Worm (Caenorhabditis elegans): ENCODE results near the gene pqn-31.

pqn-31 gene

DNA sequence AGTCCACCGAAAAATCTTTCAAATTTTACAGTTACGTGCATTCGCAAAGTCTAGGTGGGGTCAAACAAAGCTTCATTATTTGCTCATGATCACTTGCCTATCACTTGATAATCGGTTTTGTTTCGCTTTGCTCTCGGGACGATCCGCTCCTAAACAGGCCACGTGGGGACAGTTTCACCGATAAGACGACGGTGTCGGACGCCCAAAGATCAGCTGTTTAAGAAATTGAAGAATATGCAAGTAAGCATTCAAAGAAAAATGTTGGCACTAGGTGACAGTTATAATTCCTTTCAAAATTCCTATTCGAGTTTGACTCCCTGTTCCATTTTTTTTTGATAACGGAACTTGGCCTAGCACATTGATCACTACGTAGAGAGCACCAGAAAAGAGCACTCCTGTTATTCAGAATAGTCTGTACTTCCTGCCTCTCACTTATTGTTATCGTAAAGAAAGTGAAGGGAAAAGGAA, 29.4 kb upstream of the pqn-31 start (continued):
- TF ChIP-seq hmg-1.2 (GFP tag; IDR thresholded peaks at IDR 0.05): no peak
- no peak for TF ChIP-seq T26A5.8 (tag; optimal IDR thresholded peaks at IDR 0.05)
- TF ChIP-seq T07F8.4 (tag; optimal IDR thresholded peaks at IDR 0.05): no peak
- TF ChIP-seq rpc-1 (optimal IDR thresholded peaks at IDR 0.05): no peak
- no peak for TF ChIP-seq rpc-1 (tag; optimal IDR thresholded peaks at IDR 0.05)
- TF ChIP-seq lin-26 (GFP tag; IDR thresholded peaks at IDR 0.05): no peak
- peak; percentile 19 for TF ChIP-seq ZK185.1 (tag; optimal IDR thresholded peaks at IDR 0.05; ENCODE audit: poor library complexity, severe bottlenecking)
- TF ChIP-seq F10E7.11 (tag; optimal IDR thresholded peaks at IDR 0.05): no peak
- peak; percentile 37; the same call in 1 of the 2 replicates for TF ChIP-seq pbrm-1 (GFP tag; IDR thresholded peaks at IDR 0.05)
- TF ChIP-seq lin-40 (tag; optimal IDR thresholded peaks at IDR 0.05): peak; percentile 21
- no peak for TF ChIP-seq K11D2.4 (GFP tag; IDR thresholded peaks at IDR 0.05)
- no peak for TF ChIP-seq B0261.1 (tag; optimal IDR thresholded peaks at IDR 0.05)
- TF ChIP-seq Y95B8A.8 (GFP tag; IDR thresholded peaks at IDR 0.05): 0 out of 2 replicates have a peak, but pooled peaks have one; percentile 36
- no peak for TF ChIP-seq aptf-3 (GFP tag; IDR thresholded peaks at IDR 0.05)
- TF ChIP-seq Y56A3A.18 (GFP tag; IDR thresholded peaks at IDR 0.05): no peak
- no peak for TF ChIP-seq hlh-26 (GFP tag; conservative IDR thresholded peaks at IDR 0.05)
- no peak for TF ChIP-seq nhr-179 (tag; optimal IDR thresholded peaks at IDR 0.05)
- TF ChIP-seq Y79H2A.3 (GFP tag; conservative IDR thresholded peaks at IDR 0.05): no peak
- no peak for TF ChIP-seq tbx-9 (tag; optimal IDR thresholded peaks at IDR 0.05; ENCODE audit: borderline replicate concordance)
- TF ChIP-seq lag-1 (GFP tag; IDR thresholded peaks at IDR 0.05): no peak
- TF ChIP-seq attf-5 (GFP tag; optimal IDR thresholded peaks at IDR 0.05): peak; percentile 4
- no peak for TF ChIP-seq C06A6.2 (GFP tag; conservative IDR thresholded peaks at IDR 0.05)
- no peak for TF ChIP-seq cebp-2 (GFP tag; IDR thresholded peaks at IDR 0.05)
- no peak for TF ChIP-seq madf-10 (tag; optimal IDR thresholded peaks at IDR 0.05)
- peak; percentile 92 for TF ChIP-seq ets-4 (GFP tag; optimal IDR thresholded peaks at IDR 0.05)
- peak; percentile 22; the same call in 1 of the 2 replicates for TF ChIP-seq cebp-1 (GFP tag; IDR thresholded peaks at IDR 0.05)
- TF ChIP-seq cebp-1 (tag; optimal IDR thresholded peaks at IDR 0.05): peak; percentile 68
- TF ChIP-seq madf-3 (GFP tag; IDR thresholded peaks at IDR 0.05): no peak
- no peak for TF ChIP-seq ztf-3 (GFP tag; optimal IDR thresholded peaks at IDR 0.05)
- peak; percentile 99 for TF ChIP-seq nhr-80 (tag; optimal IDR thresholded peaks at IDR 0.05)
- no peak for TF ChIP-seq nhr-120 (GFP tag; IDR thresholded peaks at IDR 0.05)
- TF ChIP-seq ceh-58 (GFP tag; IDR thresholded peaks at IDR 0.05): no peak
- peak; percentile 57 for TF ChIP-seq tlf-1 (GFP tag; optimal IDR thresholded peaks at IDR 0.05)
- peak; percentile 87 for TF ChIP-seq ztf-22 (GFP tag; optimal IDR thresholded peaks at IDR 0.05)
- no peak for TF ChIP-seq snpc-3.4 (tag; optimal IDR thresholded peaks at IDR 0.05)
- no peak for TF ChIP-seq F33H1.4 (GFP tag; IDR thresholded peaks at IDR 0.05)
- TF ChIP-seq F49E8.2 (tag; optimal IDR thresholded peaks at IDR 0.05; ENCODE audit: insufficient read depth): no peak
- no peak for TF ChIP-seq unc-62 (GFP tag; optimal IDR thresholded peaks at IDR 0.05)
- TF ChIP-seq nfyb-1 (GFP tag; IDR thresholded peaks at IDR 0.05): peak; percentile 60
- TF ChIP-seq lin-54 (GFP tag; optimal IDR thresholded peaks at IDR 0.05): peak; percentile 40
- TF ChIP-seq hrde-1 (tag; optimal IDR thresholded peaks at IDR 0.05; ENCODE audit: borderline replicate concordance): no peak
- peak; percentile 69; the same call in 1 of the 2 replicates for TF ChIP-seq dox-1 (GFP tag; IDR thresholded peaks at IDR 0.05)
- TF ChIP-seq let-526 (GFP tag; IDR thresholded peaks at IDR 0.05): peak; percentile 4; the same call in 1 of the 2 replicates
- no peak for TF ChIP-seq rcor-1 (GFP tag; IDR thresholded peaks at IDR 0.05)
- TF ChIP-seq hmg-20 (GFP tag; IDR thresholded peaks at IDR 0.05): no peak
- TF ChIP-seq B0336.3 (GFP tag; IDR thresholded peaks at IDR 0.05): peak; percentile 72
- peak; percentile 54 for TF ChIP-seq nhr-90 (tag; optimal IDR thresholded peaks at IDR 0.05)
- no peak for TF ChIP-seq bed-1 (GFP tag; IDR thresholded peaks at IDR 0.05)
- TF ChIP-seq C17E4.6 (GFP tag; IDR thresholded peaks at IDR 0.05): no peak
- no peak for TF ChIP-seq F37B4.10 (GFP tag; IDR thresholded peaks at IDR 0.05)
